Fruit fly (Drosophila melanogaster) whole organism, embryonic: ENCODE results near the gene cysu.

Source experiments
- CG10147 ChIP-seq: fragments of 200-800 bp; sonication (Bioruptor generic); optimal IDR thresholded peaks from 2 replicates; lab custom pipeline; 2019; ENCODE audit warnings: missing biosample characterization, mild to moderate bottlenecking, missing genetic modification characterization, moderate library complexity
- CG10321 ChIP-seq: fragments of 200-800 bp; sonication (Bioruptor generic); IDR thresholded peaks from 2 replicates; pipeline ENCODE4 v1.3.6; 2022; ENCODE audit warnings: missing biosample characterization, missing genetic modification characterization
- CG12219 ChIP-seq: fragments of 200-800 bp; sonication (Bioruptor generic); optimal IDR thresholded peaks from 3 replicates; lab custom pipeline; 2018; ENCODE audit warnings: missing biosample characterization, mild to moderate bottlenecking, missing genetic modification characterization
- CG12659 ChIP-seq: fragments of 200-800 bp; sonication (Bioruptor generic); optimal IDR thresholded peaks from 3 replicates; lab custom pipeline; 2017; ENCODE audit warnings: mild to moderate bottlenecking, missing biosample characterization, missing genetic modification reagents, missing genetic modification characterization
- CG15696 ChIP-seq: fragments of 200-800 bp; sonication (Bioruptor generic); optimal IDR thresholded peaks from 2 replicates; lab custom pipeline; 2019; ENCODE audit warnings: missing biosample characterization, mild to moderate bottlenecking, missing genetic modification characterization, moderate library complexity
- CG17186 ChIP-seq: fragments of 200-800 bp; sonication (Bioruptor generic); optimal IDR thresholded peaks from 3 replicates; lab custom pipeline; 2017; ENCODE audit warnings: missing biosample characterization, missing genetic modification reagents, missing genetic modification characterization
- CG1832 ChIP-seq: fragments of 200-800 bp; sonication (Bioruptor generic); optimal IDR thresholded peaks from 2 replicates; lab custom pipeline; 2017; ENCODE audit warnings: missing biosample characterization, mild to moderate bottlenecking, missing genetic modification characterization, inconsistent platforms
- CG2120 ChIP-seq: fragments of 200-800 bp; sonication (Bioruptor generic); optimal IDR thresholded peaks from 3 replicates; lab custom pipeline; 2016; ENCODE audit warnings: missing biosample characterization, missing genetic modification characterization
- CG3995 ChIP-seq: fragments of 200-800 bp; sonication (Bioruptor generic); optimal IDR thresholded peaks from 3 replicates; lab custom pipeline; 2016; ENCODE audit warnings: missing biosample characterization, missing genetic modification characterization
- CG4730 ChIP-seq: fragments of 200-800 bp; sonication (Bioruptor generic); IDR thresholded peaks from 2 replicates; pipeline ENCODE4 v1.3.6; 2022; ENCODE audit warnings: missing biosample characterization, missing genetic modification characterization
- CG6854 ChIP-seq: fragments of 200-800 bp; sonication (Bioruptor generic); optimal IDR thresholded peaks from 3 replicates; lab custom pipeline; 2017; ENCODE audit warnings: missing biosample characterization, mild to moderate bottlenecking, missing genetic modification characterization
- CG7271 ChIP-seq: fragments of 200-800 bp; sonication (Bioruptor generic); optimal IDR thresholded peaks from 2 replicates; lab custom pipeline; 2018; ENCODE audit warnings: missing biosample characterization, mild to moderate bottlenecking, missing genetic modification characterization, moderate library complexity
- CG9932 ChIP-seq: fragments of 200-800 bp; sonication (Bioruptor generic); IDR thresholded peaks from 2 replicates; pipeline ENCODE4 v1.3.6; 2022; ENCODE audit warnings: missing biosample characterization, missing genetic modification characterization
- D19A ChIP-seq: fragments of 200-800 bp; optimal IDR thresholded peaks from 3 replicates; lab custom pipeline; 2019; ENCODE audit warnings: missing biosample characterization, mild to moderate bottlenecking, missing genetic modification characterization, moderate library complexity
- D19B ChIP-seq: fragments of 200-800 bp; sonication (Bioruptor generic); optimal IDR thresholded peaks from 2 replicates; lab custom pipeline; 2017; ENCODE audit warnings: missing biosample characterization, mild to moderate bottlenecking, missing genetic modification characterization
- Hr3 ChIP-seq: fragments of 200-800 bp; sonication (Bioruptor generic); optimal IDR thresholded peaks from 3 replicates; lab custom pipeline; 2016; ENCODE audit warnings: missing biosample characterization, missing genetic modification characterization
- Hsf ChIP-seq: fragments of 200-800 bp; sonication (Bioruptor generic); optimal IDR thresholded peaks from 3 replicates; lab custom pipeline; 2016; ENCODE audit warnings: missing biosample characterization, missing genetic modification characterization
- MTF-1 ChIP-seq: fragments of 200-800 bp; sonication (Bioruptor generic); optimal IDR thresholded peaks from 2 replicates; lab custom pipeline; 2018; ENCODE audit warnings: missing biosample characterization, mild to moderate bottlenecking, missing genetic modification characterization, borderline replicate concordance
- Max ChIP-seq: fragments of 200-800 bp; sonication (Bioruptor generic); optimal IDR thresholded peaks from 2 replicates; lab custom pipeline; 2016; ENCODE audit warnings: missing biosample characterization, mild to moderate bottlenecking, missing genetic modification characterization
- Myb ChIP-seq: fragments of 200-800 bp; sonication (Bioruptor generic); optimal IDR thresholded peaks from 2 replicates; lab custom pipeline; 2016; ENCODE audit warnings: missing biosample characterization, missing genetic modification characterization
- NC2α ChIP-seq: fragments of 200-800 bp; sonication (Bioruptor generic); optimal IDR thresholded peaks from 2 replicates; lab custom pipeline; 2016; ENCODE audit warnings: missing biosample characterization, missing genetic modification characterization
- Neu2 ChIP-seq: fragments of 200-800 bp; sonication (Bioruptor generic); optimal IDR thresholded peaks from 3 replicates; lab custom pipeline; 2016; ENCODE audit warnings: missing biosample characterization, missing genetic modification characterization, borderline replicate concordance
- Nf-YB ChIP-seq: fragments of 200-800 bp; sonication (Bioruptor generic); optimal IDR thresholded peaks from 3 replicates; lab custom pipeline; 2019; ENCODE audit warnings: missing biosample characterization, mild to moderate bottlenecking, missing genetic modification characterization, moderate library complexity
- Pdp1 ChIP-seq, 2 experiments: fragments of 200-800 bp; sonication (Bioruptor generic); optimal IDR thresholded peaks; 3 replicates each; lab custom pipeline; 2016; ENCODE audit warnings: missing biosample characterization in 2 of 2, missing genetic modification characterization in 2 of 2, mild to moderate bottlenecking in 1 of 2, moderate library complexity in 1 of 2
- Ptx1 ChIP-seq: fragments of 200-800 bp; sonication (Bioruptor generic); IDR thresholded peaks from 2 replicates; pipeline ENCODE4 v1.3.6; 2022; ENCODE audit warnings: missing biosample characterization, missing genetic modification characterization
- Sox100B ChIP-seq: fragments of 200-800 bp; sonication (Bioruptor generic); optimal IDR thresholded peaks from 3 replicates; lab custom pipeline; 2018; ENCODE audit warnings: missing biosample characterization, mild to moderate bottlenecking, missing genetic modification characterization
- Sox102F ChIP-seq: fragments of 200-800 bp; sonication (Bioruptor generic); optimal IDR thresholded peaks from 2 replicates; lab custom pipeline; 2018; ENCODE audit warnings: missing biosample characterization, mild to moderate bottlenecking, missing genetic modification characterization, moderate library complexity
- YL-1 ChIP-seq: fragments of 200-800 bp; sonication (Bioruptor generic); optimal IDR thresholded peaks from 3 replicates; lab custom pipeline; 2017; ENCODE audit warnings: missing biosample characterization, mild to moderate bottlenecking, missing genetic modification characterization
- aop ChIP-seq: fragments of 200-800 bp; sonication (Bioruptor generic); IDR thresholded peaks from 2 replicates; pipeline ENCODE4 v1.3.6; 2022; ENCODE audit warnings: missing biosample characterization, missing genetic modification characterization
- ase ChIP-seq: fragments of 200-800 bp; sonication (Bioruptor generic); IDR thresholded peaks from 3 replicates; pipeline ENCODE4 v1.3.6; 2022; ENCODE audit warnings: missing biosample characterization, missing genetic modification characterization
- cas ChIP-seq: fragments of 200-800 bp; sonication (Bioruptor generic); IDR thresholded peaks from 2 replicates; pipeline ENCODE4 v1.3.6; 2022; ENCODE audit warnings: missing biosample characterization, missing genetic modification characterization
- cwo ChIP-seq: fragments of 200-800 bp; sonication (Bioruptor generic); optimal IDR thresholded peaks from 3 replicates; lab custom pipeline; 2017; ENCODE audit warnings: missing biosample characterization, missing genetic modification characterization, mild to moderate bottlenecking, moderate library complexity, missing genetic modification reagents
- dimm ChIP-seq: fragments of 200-800 bp; sonication (Bioruptor generic); IDR thresholded peaks from 2 replicates; pipeline ENCODE4 v1.3.6; 2022; ENCODE audit warnings: missing biosample characterization, missing genetic modification characterization
- ewg ChIP-seq: fragments of 200-800 bp; sonication (Bioruptor generic); optimal IDR thresholded peaks from 3 replicates; lab custom pipeline; 2017; ENCODE audit warnings: mild to moderate bottlenecking, missing biosample characterization, missing genetic modification reagents, missing genetic modification characterization
- grn ChIP-seq: fragments of 200-800 bp; sonication (Bioruptor generic); optimal IDR thresholded peaks from 3 replicates; lab custom pipeline; 2017; ENCODE audit warnings: missing biosample characterization, missing genetic modification characterization
- hbn ChIP-seq: fragments of 200-800 bp; sonication (Bioruptor generic); IDR thresholded peaks from 2 replicates; pipeline ENCODE4 v1.3.6; 2022; ENCODE audit warnings: missing biosample characterization, missing genetic modification characterization; ENCODE audit not compliant: partially characterized antibody
- jing ChIP-seq: fragments of 200-800 bp; sonication (Bioruptor generic); optimal IDR thresholded peaks from 2 replicates; lab custom pipeline; 2018; ENCODE audit warnings: missing biosample characterization, mild to moderate bottlenecking, missing genetic modification characterization
- mld ChIP-seq: fragments of 200-800 bp; sonication (Bioruptor generic); IDR thresholded peaks from 3 replicates; pipeline ENCODE4 v1.3.6; 2022; ENCODE audit warnings: missing biosample characterization, missing genetic modification characterization; ENCODE audit not compliant: partially characterized antibody
- nau ChIP-seq: fragments of 200-800 bp; sonication (Bioruptor generic); optimal IDR thresholded peaks from 3 replicates; lab custom pipeline; 2017; ENCODE audit warnings: missing biosample characterization, mild to moderate bottlenecking, missing genetic modification characterization, missing genetic modification reagents
- nerfin-1 ChIP-seq: fragments of 200-800 bp; sonication (Bioruptor generic); optimal IDR thresholded peaks from 3 replicates; lab custom pipeline; 2019; ENCODE audit warnings: missing biosample characterization, mild to moderate bottlenecking, missing genetic modification characterization, moderate library complexity
- org-1 ChIP-seq: fragments of 200-800 bp; sonication (Bioruptor generic); optimal IDR thresholded peaks from 2 replicates; lab custom pipeline; 2017; ENCODE audit warnings: missing biosample characterization, missing genetic modification characterization
- pros ChIP-seq: fragments of 200-800 bp; sonication (Bioruptor generic); optimal IDR thresholded peaks from 3 replicates; lab custom pipeline; 2019; ENCODE audit warnings: missing biosample characterization, mild to moderate bottlenecking, missing genetic modification characterization, moderate library complexity
- sc ChIP-seq, 3 experiments: fragments of >200 bp in 2 of 3; fragments of 200-800 bp in 1 of 3; sonication (Bioruptor generic) in 1 of 3; optimal IDR thresholded peaks; 2 replicates in 2 of 3; 3 replicates in 1 of 3; lab custom pipeline; 2017; ENCODE audit warnings: mild to moderate bottlenecking in 1 of 3, missing biosample characterization in 1 of 3, missing genetic modification characterization in 1 of 3, missing genetic modification reagents in 1 of 3
- slp2 ChIP-seq: fragments of 200-800 bp; sonication (Bioruptor generic); optimal IDR thresholded peaks from 2 replicates; lab custom pipeline; 2016; ENCODE audit warnings: missing biosample characterization, missing genetic modification characterization
- tx ChIP-seq: fragments of 200-800 bp; sonication (Bioruptor generic); optimal IDR thresholded peaks from 2 replicates; lab custom pipeline; 2016; ENCODE audit warnings: missing biosample characterization, missing genetic modification characterization
- wor ChIP-seq: fragments of 200-800 bp; sonication (Bioruptor generic); IDR thresholded peaks from 2 replicates; pipeline ENCODE4 v1.3.6; 2022; ENCODE audit warnings: missing biosample characterization, missing genetic modification characterization
- zen ChIP-seq: fragments of 200-800 bp; sonication (Bioruptor generic); optimal IDR thresholded peaks from 3 replicates; lab custom pipeline; 2018; ENCODE audit warnings: missing biosample characterization, mild to moderate bottlenecking, missing genetic modification characterization, moderate library complexity
- zfh1 ChIP-seq: fragments of 200-800 bp; sonication (Bioruptor generic); IDR thresholded peaks from 3 replicates; pipeline ENCODE4 v1.3.6; 2022; ENCODE audit warnings: missing biosample characterization, missing genetic modification characterization

The cysu gene

dm6 chr3R:17391313-17391845, 34.2 kb upstream of the cysu start, which contains the start of the genes Brf and sds22 (continued):
- peak; percentile 80 for TF ChIP-seq YL-1 (GFP tag; lab: Kevin White, UChicago)
- peak; percentile 98 for TF ChIP-seq Hr3
- peak; percentile 95 for TF ChIP-seq zfh1 (GFP tag; lab: Robert Waterston, UW)
- TF ChIP-seq wor (GFP tag; lab: Robert Waterston, UW), result peak; percentile 83; the same call in 1 of the 2 replicates
- TF ChIP-seq zen (tag; lab: Kevin White, UChicago), result peak; percentile 96
- TF ChIP-seq slp2 (GFP tag; lab: Kevin White, UChicago), result peak; percentile 93
- TF ChIP-seq Sox102F (GFP tag; lab: Kevin White, UChicago), result peak; percentile 95
- no peak for TF ChIP-seq CG1832 (GFP tag; lab: Kevin White, UChicago)
- TF ChIP-seq Max, result peak; percentile 98
- TF ChIP-seq Myb (GFP tag; lab: Kevin White, UChicago), result peak; percentile 81
- TF ChIP-seq org-1 (GFP tag; lab: Kevin White, UChicago), result peak; percentile 87
- peak; percentile 88 for TF ChIP-seq CG17186 (GFP tag; lab: Kevin White, UChicago)
- peak; percentile 77 for TF ChIP-seq dimm
- peak; percentile 98 for TF ChIP-seq CG15696 (tag; lab: Kevin White, UChicago)
- TF ChIP-seq grn, result peak; percentile 61
- peak; percentile 96 for TF ChIP-seq CG10147 (GFP tag; lab: Kevin White, UChicago)
- peak; percentile 80 for TF ChIP-seq CG7271
- TF ChIP-seq Hsf (GFP tag; lab: Kevin White, UChicago), result peak; percentile 98
- TF ChIP-seq Nf-YB (GFP tag; lab: Kevin White, UChicago), result peak; percentile 79
- TF ChIP-seq nerfin-1 (tag; lab: Kevin White, UChicago), result peak; percentile 93
- TF ChIP-seq cwo (GFP tag; lab: Kevin White, UChicago), result peak; percentile 84
- peak; percentile 60; the same call in 1 of the 2 replicates for TF ChIP-seq aop (GFP tag; lab: Robert Waterston, UW)
- peak; percentile 87 for TF ChIP-seq ewg (GFP tag; lab: Kevin White, UChicago)
- TF ChIP-seq CG2120, result peak; percentile 98
- peak; percentile 92 for TF ChIP-seq ase (GFP tag; lab: Robert Waterston, UW)
- TF ChIP-seq mld (GFP tag; lab: Robert Waterston, UW), result peak; percentile 43; the same call in 1 of the 3 replicates
- TF ChIP-seq CG6854 (GFP tag; lab: Kevin White, UChicago), result peak; percentile 67
- TF ChIP-seq CG4730, result peak; percentile 90
- peak; percentile 95 to 97 for TF ChIP-seq Pdp1 (GFP tag; optimal IDR thresholded peaks at IDR 0.05; lab: Kevin White, UChicago)
- TF ChIP-seq CG12659 (GFP tag; lab: Kevin White, UChicago), result peak; percentile 96
- TF ChIP-seq CG12219 (GFP tag; lab: Kevin White, UChicago), result peak; percentile 86
- peak; percentile 87 for TF ChIP-seq D19B
- peak; percentile 83 for TF ChIP-seq nau
- TF ChIP-seq sc (optimal IDR thresholded peaks at IDR 0.05; lab: Kevin White, UChicago), result no peak
- peak; percentile 88 for TF ChIP-seq sc (GFP tag; optimal IDR thresholded peaks at IDR 0.05; lab: Kevin White, UChicago)
- TF ChIP-seq Neu2 (GFP tag; lab: Kevin White, UChicago), result peak; percentile 90
- peak; percentile 61; the same call in 1 of the 2 replicates for TF ChIP-seq CG10321 (GFP tag; lab: Robert Waterston, UW)
- peak; percentile 74 for TF ChIP-seq MTF-1 (GFP tag; lab: Kevin White, UChicago)
- TF ChIP-seq hbn (GFP tag; lab: Robert Waterston, UW), result peak; percentile 72
- TF ChIP-seq pros (GFP tag; lab: Kevin White, UChicago), result peak; percentile 61
- TF ChIP-seq NC2α, result peak; percentile 89
- TF ChIP-seq Ptx1 (GFP tag; lab: Robert Waterston, UW), result peak; percentile 96
- peak; percentile 86 for TF ChIP-seq jing (GFP tag; lab: Kevin White, UChicago)
- peak; percentile 94 for TF ChIP-seq tx (GFP tag; lab: Kevin White, UChicago)
- peak; percentile 77 for TF ChIP-seq CG3995 (GFP tag; lab: Kevin White, UChicago)
- TF ChIP-seq CG9932, result peak; percentile 98
- peak; percentile 67 for TF ChIP-seq cas (GFP tag; lab: Robert Waterston, UW)
- TF ChIP-seq Sox100B (GFP tag; lab: Kevin White, UChicago), result peak; percentile 93
- TF ChIP-seq D19A (tag; lab: Kevin White, UChicago), result peak; percentile 87
